Fruit fly (Drosophila melanogaster) whole organism, embryonic: ENCODE measurements around the gene CG31816.

ENCODE experiments used
- BEAF-32 ChIP-seq: fragments of 200-800 bp; sonication (Bioruptor generic); optimal IDR thresholded peaks from 3 replicates; lab custom pipeline; 2017; ENCODE audit warnings: missing biosample characterization, missing genetic modification characterization, mild to moderate bottlenecking, moderate library complexity, missing genetic modification reagents
- CG10209 ChIP-seq: fragments of 200-800 bp; sonication (Bioruptor generic); optimal IDR thresholded peaks from 3 replicates; lab custom pipeline; 2017; ENCODE audit warnings: missing biosample characterization, mild to moderate bottlenecking, missing genetic modification characterization, missing genetic modification reagents
- CG10321 ChIP-seq: fragments of 200-800 bp; sonication (Bioruptor generic); IDR thresholded peaks from 2 replicates; pipeline ENCODE4 v1.3.6; 2022; ENCODE audit warnings: missing biosample characterization, missing genetic modification characterization
- CG10979 ChIP-seq: fragments of 200-800 bp; sonication (Bioruptor generic); optimal IDR thresholded peaks from 2 replicates; lab custom pipeline; 2018; ENCODE audit warnings: missing biosample characterization, mild to moderate bottlenecking, missing genetic modification characterization, moderate library complexity
- CG12104 ChIP-seq: fragments of 200-800 bp; sonication (Bioruptor generic); optimal IDR thresholded peaks from 3 replicates; lab custom pipeline; 2016; ENCODE audit warnings: missing biosample characterization, missing genetic modification characterization
- CG1233 ChIP-seq: fragments of 200-800 bp; sonication (Bioruptor generic); optimal IDR thresholded peaks from 4 replicates; lab custom pipeline; 2018; ENCODE audit warnings: missing biosample characterization, mild to moderate bottlenecking, missing genetic modification characterization
- CG12659 ChIP-seq: fragments of 200-800 bp; sonication (Bioruptor generic); optimal IDR thresholded peaks from 3 replicates; lab custom pipeline; 2017; ENCODE audit warnings: mild to moderate bottlenecking, missing biosample characterization, missing genetic modification reagents, missing genetic modification characterization
- CG14710 ChIP-seq: fragments of 200-800 bp; sonication (Bioruptor generic); optimal IDR thresholded peaks from 3 replicates; lab custom pipeline; 2019; ENCODE audit warnings: missing biosample characterization, mild to moderate bottlenecking, missing genetic modification characterization, moderate library complexity
- CG15073 ChIP-seq: fragments of 200-800 bp; sonication (Bioruptor generic); optimal IDR thresholded peaks from 2 replicates; lab custom pipeline; 2016; ENCODE audit warnings: missing biosample characterization, missing genetic modification characterization
- CG15696 ChIP-seq: fragments of 200-800 bp; sonication (Bioruptor generic); optimal IDR thresholded peaks from 2 replicates; lab custom pipeline; 2019; ENCODE audit warnings: missing biosample characterization, mild to moderate bottlenecking, missing genetic modification characterization, moderate library complexity
- CG1603 ChIP-seq: fragments of 200-800 bp; sonication (Bioruptor generic); optimal IDR thresholded peaks from 2 replicates; lab custom pipeline; 2019; ENCODE audit warnings: missing biosample characterization, mild to moderate bottlenecking, missing genetic modification characterization, moderate library complexity
- CG17385 ChIP-seq: fragments of 200-800 bp; sonication (Bioruptor generic); optimal IDR thresholded peaks from 3 replicates; lab custom pipeline; 2018; ENCODE audit warnings: missing biosample characterization, mild to moderate bottlenecking, missing genetic modification characterization
- CG1832 ChIP-seq: fragments of 200-800 bp; sonication (Bioruptor generic); optimal IDR thresholded peaks from 2 replicates; lab custom pipeline; 2017; ENCODE audit warnings: missing biosample characterization, mild to moderate bottlenecking, missing genetic modification characterization, inconsistent platforms
- CG2202 ChIP-seq: fragments of 200-800 bp; sonication (Bioruptor generic); optimal IDR thresholded peaks from 2 replicates; lab custom pipeline; 2018; ENCODE audit warnings: missing biosample characterization, mild to moderate bottlenecking, missing genetic modification characterization
- CG30403 ChIP-seq: fragments of 200-800 bp; sonication (Bioruptor generic); optimal IDR thresholded peaks from 3 replicates; lab custom pipeline; 2016; ENCODE audit warnings: missing biosample characterization, missing genetic modification characterization
- CG31224 ChIP-seq: fragments of 200-800 bp; sonication (Bioruptor generic); IDR thresholded peaks from 2 replicates; pipeline ENCODE4 v1.3.6; 2022; ENCODE audit warnings: missing biosample characterization, missing genetic modification characterization
- CG3163 ChIP-seq: fragments of 200-800 bp; sonication (Bioruptor generic); optimal IDR thresholded peaks from 3 replicates; lab custom pipeline; 2016; ENCODE audit warnings: missing biosample characterization, missing genetic modification characterization
- CG32772 ChIP-seq: fragments of 200-800 bp; sonication (Bioruptor generic); IDR thresholded peaks from 2 replicates; pipeline ENCODE4 v1.3.6; 2022; ENCODE audit warnings: missing biosample characterization, missing genetic modification characterization
- CG3995 ChIP-seq: fragments of 200-800 bp; sonication (Bioruptor generic); optimal IDR thresholded peaks from 3 replicates; lab custom pipeline; 2016; ENCODE audit warnings: missing biosample characterization, missing genetic modification characterization
- CG4360 ChIP-seq: fragments of 200-800 bp; sonication (Bioruptor generic); IDR thresholded peaks from 2 replicates; pipeline ENCODE4 v1.3.6; 2022; ENCODE audit warnings: missing biosample characterization, missing genetic modification characterization
- CG6813 ChIP-seq: fragments of 200-800 bp; sonication (Bioruptor generic); optimal IDR thresholded peaks from 2 replicates; lab custom pipeline; 2017; ENCODE audit warnings: missing biosample characterization, missing genetic modification characterization, mild to moderate bottlenecking, moderate library complexity, missing genetic modification reagents
- CG7786 ChIP-seq: fragments of 200-800 bp; sonication (Bioruptor generic); optimal IDR thresholded peaks from 2 replicates; lab custom pipeline; 2016; ENCODE audit warnings: missing biosample characterization, missing genetic modification characterization
- CG8388 ChIP-seq: fragments of 200-800 bp; sonication (Bioruptor generic); optimal IDR thresholded peaks from 2 replicates; lab custom pipeline; 2019; ENCODE audit warnings: missing biosample characterization, mild to moderate bottlenecking, missing genetic modification characterization, moderate library complexity
- CG9437 ChIP-seq: fragments of 200-800 bp; sonication (Bioruptor generic); optimal IDR thresholded peaks from 2 replicates; lab custom pipeline; 2018; ENCODE audit warnings: missing biosample characterization, mild to moderate bottlenecking, missing genetic modification characterization
- Chrac-16 ChIP-seq: fragments of 200-800 bp; sonication (Bioruptor generic); optimal IDR thresholded peaks from 3 replicates; lab custom pipeline; 2016; ENCODE audit warnings: missing biosample characterization, missing genetic modification characterization
- CoRest ChIP-seq: fragments of 200-800 bp; sonication (Bioruptor generic); optimal IDR thresholded peaks from 3 replicates; lab custom pipeline; 2018; ENCODE audit warnings: missing biosample characterization, mild to moderate bottlenecking, missing genetic modification characterization, moderate library complexity
- Elba2 ChIP-seq: fragments of 200-800 bp; sonication (Bioruptor generic); optimal IDR thresholded peaks from 3 replicates; lab custom pipeline; 2016; ENCODE audit warnings: missing biosample characterization, missing genetic modification characterization
- MTF-1 ChIP-seq: fragments of 200-800 bp; sonication (Bioruptor generic); optimal IDR thresholded peaks from 2 replicates; lab custom pipeline; 2018; ENCODE audit warnings: missing biosample characterization, mild to moderate bottlenecking, missing genetic modification characterization, borderline replicate concordance
- Mes4 ChIP-seq: fragments of 200-800 bp; sonication (Bioruptor generic); optimal IDR thresholded peaks from 2 replicates; lab custom pipeline; 2016; ENCODE audit warnings: missing biosample characterization, missing genetic modification characterization
- NK7.1 ChIP-seq: fragments of 200-800 bp; sonication (Bioruptor generic); optimal IDR thresholded peaks from 3 replicates; lab custom pipeline; 2016; ENCODE audit warnings: missing biosample characterization, missing genetic modification characterization
- Nf-YA ChIP-seq: fragments of 200-800 bp; sonication (Bioruptor generic); IDR thresholded peaks from 2 replicates; pipeline ENCODE4 v1.3.6; 2022; ENCODE audit warnings: missing biosample characterization, missing genetic modification characterization
- Sry-δ ChIP-seq: fragments of 200-800 bp; sonication (Bioruptor generic); optimal IDR thresholded peaks from 2 replicates; lab custom pipeline; 2016; ENCODE audit warnings: missing biosample characterization, missing genetic modification characterization
- TFAM ChIP-seq: fragments of 200-800 bp; sonication (Bioruptor generic); optimal IDR thresholded peaks from 2 replicates; lab custom pipeline; 2017; ENCODE audit warnings: missing biosample characterization, missing genetic modification characterization, inconsistent platforms
- Tbp ChIP-seq: fragments of >200 bp; optimal IDR thresholded peaks from 2 replicates; lab custom pipeline; 2018; ENCODE audit warnings: missing biosample characterization, missing genetic modification characterization
- Vsx1 ChIP-seq: fragments of 200-800 bp; sonication (Bioruptor generic); optimal IDR thresholded peaks from 2 replicates; lab custom pipeline; 2017; ENCODE audit warnings: missing biosample characterization, mild to moderate bottlenecking, missing genetic modification characterization, missing genetic modification reagents
- bigmax ChIP-seq: fragments of 200-800 bp; sonication (Bioruptor generic); optimal IDR thresholded peaks from 2 replicates; lab custom pipeline; 2018; ENCODE audit warnings: missing biosample characterization, mild to moderate bottlenecking, missing genetic modification characterization
- gfzf ChIP-seq: fragments of 200-800 bp; sonication (Bioruptor generic); optimal IDR thresholded peaks from 2 replicates; lab custom pipeline; 2016; ENCODE audit warnings: missing biosample characterization, mild to moderate bottlenecking, missing genetic modification characterization, moderate library complexity
- hb ChIP-seq: fragments of 200-800 bp; sonication (Bioruptor generic); IDR thresholded peaks from 3 replicates; pipeline ENCODE4 v1.3.6; 2022; ENCODE audit warnings: missing biosample characterization, missing genetic modification characterization; ENCODE audit not compliant: partially characterized antibody
- lilli ChIP-seq: fragments of 200-800 bp; sonication (Bioruptor generic); optimal IDR thresholded peaks from 3 replicates; lab custom pipeline; 2016; ENCODE audit warnings: missing biosample characterization, missing genetic modification characterization
- lov ChIP-seq, 2 experiments: fragments of 200-800 bp in 1 of 2; fragments of >200 bp in 1 of 2; sonication (Bioruptor generic) in 1 of 2; IDR thresholded peaks in 1 of 2; optimal IDR thresholded peaks in 1 of 2; 2 replicates in 1 of 2; 3 replicates in 1 of 2; pipeline versions ENCODE4 v1.3.6 to Lab custom; 2017 to 2022; ENCODE audit warnings: missing biosample characterization in 1 of 2, missing genetic modification characterization in 1 of 2
- luna ChIP-seq: fragments of 200-800 bp; sonication (Bioruptor generic); optimal IDR thresholded peaks from 2 replicates; lab custom pipeline; 2016; ENCODE audit warnings: missing biosample characterization, missing genetic modification characterization
- otp ChIP-seq: fragments of 200-800 bp; sonication (Bioruptor generic); IDR thresholded peaks from 3 replicates; pipeline ENCODE4, ENCODE4 v1.3.6; 2022; ENCODE audit warnings: missing biosample characterization, missing genetic modification characterization
- psq ChIP-seq: fragments of 200-800 bp; sonication (Bioruptor generic); optimal IDR thresholded peaks from 2 replicates; lab custom pipeline; 2017; ENCODE audit warnings: missing biosample characterization, missing genetic modification characterization
- pzg ChIP-seq: fragments of 200-800 bp; sonication (Bioruptor generic); optimal IDR thresholded peaks from 3 replicates; lab custom pipeline; 2018; ENCODE audit warnings: missing biosample characterization, mild to moderate bottlenecking, missing genetic modification characterization, moderate library complexity
- sd ChIP-seq: fragments of 200-800 bp; sonication (Bioruptor generic); optimal IDR thresholded peaks from 3 replicates; lab custom pipeline; 2018; ENCODE audit warnings: missing biosample characterization, mild to moderate bottlenecking, missing genetic modification characterization, moderate library complexity
- stc ChIP-seq: fragments of 200-800 bp; sonication (Bioruptor generic); IDR thresholded peaks from 2 replicates; pipeline ENCODE4 v1.3.6; 2022; ENCODE audit warnings: missing biosample characterization, missing genetic modification characterization
- tin ChIP-seq: fragments of 200-800 bp; sonication (Bioruptor generic); optimal IDR thresholded peaks from 3 replicates; lab custom pipeline; 2016; ENCODE audit warnings: missing biosample characterization, missing genetic modification characterization
- trh ChIP-seq: fragments of 200-800 bp; sonication (Bioruptor generic); optimal IDR thresholded peaks from 2 replicates; lab custom pipeline; 2016; ENCODE audit warnings: missing biosample characterization, missing genetic modification characterization
- wdn ChIP-seq: fragments of 200-800 bp; sonication (Bioruptor generic); IDR thresholded peaks from 2 replicates; pipeline ENCODE4 v1.3.6; 2022; ENCODE audit warnings: missing biosample characterization, missing genetic modification characterization
- yki ChIP-seq: fragments of >200 bp; optimal IDR thresholded peaks from 3 replicates; lab custom pipeline; 2018

Gene CG31816

dm6 chr2L:16535673-16536144 lies 6.6 kb upstream of the CG31816 start (continued):
- TF ChIP-seq CG3163 (GFP tag; lab: Kevin White, UChicago), result peak; percentile 73
- TF ChIP-seq CG8388 (GFP tag; lab: Kevin White, UChicago), result peak; percentile 92
- TF ChIP-seq CG4360 (GFP tag; lab: Robert Waterston, UW), result peak; percentile 68
- TF ChIP-seq CG17385 (GFP tag; lab: Kevin White, UChicago), result peak; percentile 88
- peak; percentile 90 for TF ChIP-seq CG31224 (GFP tag; lab: Robert Waterston, UW)
- peak; percentile 94 for TF ChIP-seq CG6813
- peak; percentile 92 for TF ChIP-seq CG15696
- TF ChIP-seq lilli (GFP tag; lab: Kevin White, UChicago), result peak; percentile 84
- TF ChIP-seq lov (optimal IDR thresholded peaks at IDR 0.05; lab: Kevin White, UChicago), result no peak
- peak; percentile 96 for TF ChIP-seq lov (GFP tag; IDR thresholded peaks at IDR 0.05; lab: Robert Waterston, UW)
- peak; percentile 23 for TF ChIP-seq sd (tag; lab: Kevin White, UChicago)
- peak; percentile 94 for TF ChIP-seq CG1603 (tag; lab: Kevin White, UChicago)
- TF ChIP-seq BEAF-32 (GFP tag; lab: Kevin White, UChicago), result no peak
- no peak for TF ChIP-seq CG1832 (GFP tag; lab: Kevin White, UChicago)
- peak; percentile 32 for TF ChIP-seq CG3995 (GFP tag; lab: Kevin White, UChicago)
- peak; percentile 90 for TF ChIP-seq Chrac-16 (GFP tag; lab: Kevin White, UChicago)
- TF ChIP-seq MTF-1 (GFP tag; lab: Kevin White, UChicago), result peak; percentile 87
- peak; percentile 88 for TF ChIP-seq tin (GFP tag; lab: Kevin White, UChicago)
- peak; percentile 96 for TF ChIP-seq CG10979 (tag; lab: Kevin White, UChicago)
- TF ChIP-seq stc (GFP tag; lab: Robert Waterston, UW), result peak; percentile 94
- peak; percentile 95 for TF ChIP-seq CG32772 (GFP tag; lab: Robert Waterston, UW)
- peak; percentile 87 for TF ChIP-seq Vsx1 (GFP tag; lab: Kevin White, UChicago)
- peak; percentile 94 for TF ChIP-seq Mes4 (GFP tag; lab: Kevin White, UChicago)
- peak; percentile 81 for TF ChIP-seq TFAM (GFP tag; lab: Kevin White, UChicago)
- peak; percentile 91 for TF ChIP-seq CG2202
- TF ChIP-seq luna (GFP tag; lab: Kevin White, UChicago), result peak; percentile 68
- TF ChIP-seq yki (lab: Kevin White, UChicago), result peak; percentile 66
- TF ChIP-seq gfzf, result no peak
- peak; percentile 68 for TF ChIP-seq Elba2 (GFP tag; lab: Kevin White, UChicago)
- TF ChIP-seq CG12104 (GFP tag; lab: Kevin White, UChicago), result peak; percentile 62
- peak; percentile 93 for TF ChIP-seq wdn (GFP tag; lab: Robert Waterston, UW)
- TF ChIP-seq CG7786 (GFP tag; lab: Kevin White, UChicago), result peak; percentile 92
- TF ChIP-seq pzg (GFP tag; lab: Kevin White, UChicago), result peak; percentile 3
- peak; percentile 74 for TF ChIP-seq Nf-YA (GFP tag; lab: Robert Waterston, UW)
- TF ChIP-seq trh (GFP tag; lab: Kevin White, UChicago), result peak; percentile 72
- peak; percentile 24 for TF ChIP-seq bigmax (GFP tag; lab: Kevin White, UChicago)
- TF ChIP-seq otp, result peak; percentile 94
- no peak for TF ChIP-seq Tbp (GFP tag; lab: Kevin White, UChicago)
- TF ChIP-seq Sry-δ (GFP tag; lab: Kevin White, UChicago), result peak; percentile 44
- peak; percentile 92 for TF ChIP-seq CG14710
- TF ChIP-seq CG10321 (GFP tag; lab: Robert Waterston, UW), result peak; percentile 42; the same call in 1 of the 2 replicates
- TF ChIP-seq CG30403 (GFP tag; lab: Kevin White, UChicago), result peak; percentile 88
- peak; percentile 85 for TF ChIP-seq CG12659 (GFP tag; lab: Kevin White, UChicago)
- TF ChIP-seq NK7.1 (GFP tag; lab: Kevin White, UChicago), result peak; percentile 60
- peak; percentile 66 for TF ChIP-seq CG15073
- TF ChIP-seq CG1233 (GFP tag; lab: Kevin White, UChicago), result peak; percentile 89
- TF ChIP-seq psq, result peak; percentile 84
- TF ChIP-seq CG9437, result peak; percentile 33
- TF ChIP-seq CoRest (tag; lab: Kevin White, UChicago), result peak; percentile 89
- no peak for TF ChIP-seq hb (GFP tag; lab: Robert Waterston, UW)
- TF ChIP-seq CG10209, result peak; percentile 94
